Worm (Caenorhabditis elegans): ENCODE measurements around the gene C28D4.4.

DNA sequence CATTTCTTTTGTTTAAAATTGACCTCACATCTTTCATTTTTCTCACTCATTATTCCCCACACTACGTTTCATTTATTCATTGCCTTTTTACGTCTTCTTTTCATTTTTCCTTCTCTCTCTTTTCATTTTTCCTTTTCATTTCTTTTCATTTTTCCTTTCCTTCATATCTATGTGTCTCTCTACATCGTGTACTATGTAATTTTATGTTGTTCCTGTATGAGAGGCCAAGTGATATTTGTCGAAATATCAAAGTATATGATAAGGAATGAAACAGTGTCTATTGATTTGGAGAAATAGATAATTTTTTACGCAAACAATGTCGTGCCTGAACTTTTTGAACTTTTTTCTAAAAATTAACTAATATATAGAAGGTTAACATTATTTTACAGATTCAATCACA, 28.3 kb downstream of the C28D4.4 start:
- TF ChIP-seq ama-1 (optimal IDR thresholded peaks at IDR 0.05) (no peak), ceh-36 (tag; optimal IDR thresholded peaks at IDR 0.05) (no peak), tbx-11 (GFP tag; IDR thresholded peaks at IDR 0.05) (no peak), pes-1 (GFP tag; IDR thresholded peaks at IDR 0.05) (no peak), aly-1 (tag; optimal IDR thresholded peaks at IDR 0.05) (no peak), hmbx-1 (tag; optimal IDR thresholded peaks at IDR 0.05) (no peak), ets-7 (tag; optimal IDR thresholded peaks at IDR 0.05) (no peak), B0310.2 (tag; optimal IDR thresholded peaks at IDR 0.05) (no peak), hnd-1 (tag; optimal IDR thresholded peaks at IDR 0.05) (no peak), tbx-37 (GFP tag; conservative IDR thresholded peaks at IDR 0.05) (no peak), ceh-13 (GFP tag; optimal IDR thresholded peaks at IDR 0.05) (no peak)
